Worm (Caenorhabditis elegans) whole organism, L1 larva: ENCODE data around the gene lgg-3.

ENCODE experiments used
- nhr-237 ChIP-seq: fragments of 150-350 bp; optimal IDR thresholded peaks from 2 replicates; lab custom pipeline; 2014; ENCODE audit warnings: missing biosample characterization, missing genetic modification characterization
- pqm-1 ChIP-seq: sonication (generic microtip); optimal IDR thresholded peaks from 3 replicates; lab custom pipeline; 2017; ENCODE audit warnings: missing biosample characterization, missing genetic modification characterization

- TF ChIP-seq pqm-1 (tag; lab: Kevin White, UChicago) (no peak), nhr-237 (tag; lab: Kevin White, UChicago) (no peak)
Measured at ce11 chrIII:5660976-5661375, 36.8 kb downstream of the lgg-3 start, which contains the start of gene F54E7.6.
